Worm (Caenorhabditis elegans) whole organism, young adult: Measurements from ENCODE around the gene hot-6.

ENCODE experiments used
- B0019.2 ChIP-seq: fragments of 200-800 bp; sonication (Bioruptor generic); conservative IDR thresholded peaks from 2 replicates; pipeline ENCODE4 v1.3.6; 2022; ENCODE audit warnings: missing genetic modification reagents, missing genetic modification characterization, missing compliant biosample characterization
- B0035.1 ChIP-seq: sonication (generic microtip); optimal IDR thresholded peaks from 2 replicates; lab custom pipeline; 2016; ENCODE audit warnings: missing genetic modification characterization, mild to moderate bottlenecking, missing compliant biosample characterization, missing genotype, missing genetic modification reagents
- B0336.3 ChIP-seq: fragments of 200-800 bp; sonication (Bioruptor generic); IDR thresholded peaks from 2 replicates; pipeline ENCODE4 v1.3.6; 2022; ENCODE audit warnings: missing genetic modification characterization, missing compliant biosample characterization
- D2030.7 ChIP-seq: fragments of 200-800 bp; sonication (Bioruptor generic); IDR thresholded peaks from 2 replicates; pipeline ENCODE4 v1.3.6; 2022; ENCODE audit warnings: missing genetic modification reagents, missing genetic modification characterization, missing compliant biosample characterization
- F10E7.11 ChIP-seq: sonication (generic microtip); optimal IDR thresholded peaks from 2 replicates; lab custom pipeline; 2017; ENCODE audit warnings: mild to moderate bottlenecking, missing genetic modification characterization, moderate library complexity, missing compliant biosample characterization
- F22D6.2 ChIP-seq: sonication (generic microtip); optimal IDR thresholded peaks from 2 replicates; lab custom pipeline; 2016; ENCODE audit warnings: mild to moderate bottlenecking, missing genetic modification characterization, missing compliant biosample characterization
- F33H1.4 ChIP-seq: fragments of 200-800 bp; sonication (Bioruptor generic); IDR thresholded peaks from 2 replicates; pipeline ENCODE4 v1.3.6; 2022; ENCODE audit warnings: missing genetic modification reagents, missing genetic modification characterization, missing compliant biosample characterization
- F57C9.4 ChIP-seq: sonication (generic microtip); optimal IDR thresholded peaks from 2 replicates; lab custom pipeline; 2017; ENCODE audit warnings: mild to moderate bottlenecking, missing genetic modification characterization, missing compliant biosample characterization
- T07F8.4 ChIP-seq: sonication (generic microtip); optimal IDR thresholded peaks from 2 replicates; lab custom pipeline; 2016; ENCODE audit warnings: mild to moderate bottlenecking, missing genetic modification characterization, moderate library complexity, missing compliant biosample characterization
- T26A5.8 ChIP-seq: sonication (generic microtip); optimal IDR thresholded peaks from 2 replicates; lab custom pipeline; 2016; ENCODE audit warnings: missing genetic modification characterization, missing compliant biosample characterization
- Y53F4B.3 ChIP-seq: fragments of 200-800 bp; sonication (Bioruptor generic); IDR thresholded peaks from 2 replicates; pipeline ENCODE4 v1.3.6; 2022; ENCODE audit warnings: missing genetic modification reagents, missing genetic modification characterization, missing compliant biosample characterization
- Y56A3A.18 ChIP-seq: fragments of 200-800 bp; sonication (Bioruptor generic); IDR thresholded peaks from 2 replicates; pipeline ENCODE4 v1.3.6; 2022; ENCODE audit warnings: missing genetic modification reagents, missing genetic modification characterization, missing compliant biosample characterization
- ZK185.1 ChIP-seq: sonication (generic microtip); optimal IDR thresholded peaks from 2 replicates; lab custom pipeline; 2016; ENCODE audit warnings: mild to moderate bottlenecking, missing genetic modification characterization, missing compliant biosample characterization; ENCODE audit not compliant: poor library complexity, severe bottlenecking
- ama-1 ChIP-seq, 3 experiments: fragments of 150-350 bp in 1 of 3; sonication (generic microtip) in 2 of 3; optimal IDR thresholded peaks; 2 replicates each; lab custom pipeline; 2014 to 2018; ENCODE audit warnings: missing biosample characterization in 2 of 3, missing genetic modification characterization in 2 of 3, missing genetic modification reagents in 2 of 3
- attf-3 ChIP-seq: fragments of 200-800 bp; sonication (Bioruptor generic); conservative IDR thresholded peaks from 2 replicates; pipeline ENCODE4 v1.3.6; 2022; ENCODE audit warnings: missing genetic modification reagents, missing genetic modification characterization, missing compliant biosample characterization
- attf-5 ChIP-seq: fragments of 200-800 bp; sonication (Bioruptor generic); optimal IDR thresholded peaks from 2 replicates; lab custom pipeline; 2018; ENCODE audit warnings: mild to moderate bottlenecking, missing genetic modification characterization, missing compliant biosample characterization
- bed-2 ChIP-seq: fragments of 200-800 bp; sonication (Bioruptor generic); IDR thresholded peaks from 2 replicates; pipeline ENCODE4 v1.3.6; 2022; ENCODE audit warnings: missing genetic modification reagents, missing genetic modification characterization, missing compliant biosample characterization
- cebp-1 ChIP-seq, 2 experiments: fragments of 200-800 bp in 1 of 2; sonication (Bioruptor generic) in 1 of 2; sonication (generic microtip) in 1 of 2; IDR thresholded peaks in 1 of 2; optimal IDR thresholded peaks in 1 of 2; 2 replicates each; pipeline versions ENCODE4 v1.3.6 to Lab custom; 2017 to 2022; ENCODE audit warnings: missing compliant biosample characterization in 2 of 2, missing genetic modification characterization in 2 of 2, mild to moderate bottlenecking in 1 of 2, missing genetic modification reagents in 1 of 2, moderate library complexity in 1 of 2
- ceh-27 ChIP-seq: fragments of 200-800 bp; sonication (Bioruptor generic); optimal IDR thresholded peaks from 2 replicates; lab custom pipeline; 2018; ENCODE audit warnings: mild to moderate bottlenecking, missing genetic modification characterization, moderate library complexity, missing compliant biosample characterization
- ceh-40 ChIP-seq: fragments of 200-800 bp; sonication (Bioruptor generic); IDR thresholded peaks from 2 replicates; pipeline ENCODE4 v1.3.6; 2022; ENCODE audit warnings: missing genetic modification characterization, missing compliant biosample characterization
- ceh-58 ChIP-seq: fragments of 200-800 bp; sonication (Bioruptor generic); IDR thresholded peaks from 2 replicates; pipeline ENCODE4 v1.3.6; 2022; ENCODE audit warnings: missing genetic modification characterization, missing compliant biosample characterization
- ceh-79 ChIP-seq: sonication (generic microtip); optimal IDR thresholded peaks from 2 replicates; lab custom pipeline; 2017; ENCODE audit warnings: mild to moderate bottlenecking, missing genetic modification characterization, missing compliant biosample characterization
- die-1 ChIP-seq: sonication (generic microtip); optimal IDR thresholded peaks from 2 replicates; lab custom pipeline; 2016; ENCODE audit warnings: missing genotype, mild to moderate bottlenecking, missing genetic modification characterization, missing compliant biosample characterization
- dox-1 ChIP-seq: fragments of 200-800 bp; sonication (Bioruptor generic); IDR thresholded peaks from 2 replicates; pipeline ENCODE4 v1.3.6; 2022; ENCODE audit warnings: missing genetic modification reagents, missing genetic modification characterization, missing compliant biosample characterization
- dpff-1 ChIP-seq: sonication (generic microtip); optimal IDR thresholded peaks from 2 replicates; lab custom pipeline; 2017; ENCODE audit warnings: mild to moderate bottlenecking, missing genetic modification characterization, missing compliant biosample characterization
- ets-4 ChIP-seq: fragments of 200-800 bp; sonication (Bioruptor generic); optimal IDR thresholded peaks from 2 replicates; lab custom pipeline; 2018; ENCODE audit warnings: mild to moderate bottlenecking, missing genetic modification characterization, missing compliant biosample characterization
- him-1 ChIP-seq: sonication (generic microtip); optimal IDR thresholded peaks from 2 replicates; lab custom pipeline; 2016; ENCODE audit warnings: missing genotype, missing genetic modification reagents, missing genetic modification characterization, missing compliant biosample characterization
- hmg-20 ChIP-seq: fragments of 200-800 bp; sonication (Bioruptor generic); IDR thresholded peaks from 2 replicates; pipeline ENCODE4 v1.3.6; 2022; ENCODE audit warnings: missing genetic modification reagents, missing genetic modification characterization, missing compliant biosample characterization
- let-607 ChIP-seq, 2 experiments: fragments of 200-800 bp in 1 of 2; sonication (Bioruptor generic) in 1 of 2; sonication (generic microtip) in 1 of 2; optimal IDR thresholded peaks; 2 replicates each; lab custom pipeline; 2016 to 2018; ENCODE audit warnings: mild to moderate bottlenecking in 2 of 2, missing compliant biosample characterization in 2 of 2, missing genetic modification characterization in 2 of 2, moderate library complexity in 2 of 2, missing genotype in 1 of 2
- lin-26 ChIP-seq: fragments of 200-800 bp; sonication (Bioruptor generic); IDR thresholded peaks from 2 replicates; pipeline ENCODE4 v1.3.6; 2022; ENCODE audit warnings: missing genetic modification reagents, missing genetic modification characterization, missing compliant biosample characterization
- lsy-27 ChIP-seq: sonication (generic microtip); optimal IDR thresholded peaks from 2 replicates; lab custom pipeline; 2017; ENCODE audit warnings: missing genetic modification characterization, mild to moderate bottlenecking, missing compliant biosample characterization, antibody characterized with exemption, missing genotype, borderline replicate concordance; ENCODE audit not compliant: insufficient read depth
- nfyb-1 ChIP-seq: fragments of 200-800 bp; sonication (Bioruptor generic); IDR thresholded peaks from 2 replicates; pipeline ENCODE4 v1.3.6; 2022; ENCODE audit warnings: missing genetic modification reagents, missing genetic modification characterization, missing compliant biosample characterization
- nhr-80 ChIP-seq: sonication (generic microtip); optimal IDR thresholded peaks from 2 replicates; lab custom pipeline; 2016; ENCODE audit warnings: missing genetic modification characterization, missing compliant biosample characterization
- pha-4 ChIP-seq: fragments of 150-350 bp; sonication (generic microtip); optimal IDR thresholded peaks from 2 replicates; lab custom pipeline; 2014; ENCODE audit warnings: missing biosample characterization, missing genetic modification reagents, missing genetic modification characterization
- repo-1 ChIP-seq: sonication (generic microtip); optimal IDR thresholded peaks from 2 replicates; lab custom pipeline; 2017; ENCODE audit warnings: mild to moderate bottlenecking, missing genetic modification characterization, missing compliant biosample characterization
- sdz-38 ChIP-seq: sonication (generic microtip); optimal IDR thresholded peaks from 2 replicates; lab custom pipeline; 2016; ENCODE audit warnings: missing genotype, missing genetic modification characterization, missing compliant biosample characterization
- somi-1 ChIP-seq: fragments of 200-800 bp; sonication (Bioruptor generic); optimal IDR thresholded peaks from 2 replicates; lab custom pipeline; 2018; ENCODE audit warnings: mild to moderate bottlenecking, missing genetic modification characterization, missing compliant biosample characterization
- sptf-2 ChIP-seq: fragments of 200-800 bp; sonication (Bioruptor generic); optimal IDR thresholded peaks from 2 replicates; lab custom pipeline; 2018; ENCODE audit warnings: mild to moderate bottlenecking, missing genetic modification characterization, missing compliant biosample characterization
- tbx-9 ChIP-seq: sonication (generic microtip); optimal IDR thresholded peaks from 2 replicates; lab custom pipeline; 2016; ENCODE audit warnings: borderline replicate concordance, missing genetic modification characterization, inconsistent platforms, missing compliant biosample characterization
- unc-62 ChIP-seq: fragments of 150-350 bp; optimal IDR thresholded peaks from 2 replicates; lab custom pipeline; 2014; ENCODE audit warnings: missing biosample characterization, missing genetic modification reagents, missing genetic modification characterization
- xnd-1 ChIP-seq: sonication (generic microtip); optimal IDR thresholded peaks from 2 replicates; lab custom pipeline; 2016; ENCODE audit warnings: missing genotype, missing genetic modification reagents, missing genetic modification characterization, missing compliant biosample characterization
- ztf-25 ChIP-seq: fragments of 200-800 bp; sonication (Bioruptor generic); IDR thresholded peaks from 2 replicates; pipeline ENCODE4 v1.3.6; 2022; ENCODE audit warnings: missing genetic modification reagents, missing genetic modification characterization, missing compliant biosample characterization

hot-6 gene

DNA sequence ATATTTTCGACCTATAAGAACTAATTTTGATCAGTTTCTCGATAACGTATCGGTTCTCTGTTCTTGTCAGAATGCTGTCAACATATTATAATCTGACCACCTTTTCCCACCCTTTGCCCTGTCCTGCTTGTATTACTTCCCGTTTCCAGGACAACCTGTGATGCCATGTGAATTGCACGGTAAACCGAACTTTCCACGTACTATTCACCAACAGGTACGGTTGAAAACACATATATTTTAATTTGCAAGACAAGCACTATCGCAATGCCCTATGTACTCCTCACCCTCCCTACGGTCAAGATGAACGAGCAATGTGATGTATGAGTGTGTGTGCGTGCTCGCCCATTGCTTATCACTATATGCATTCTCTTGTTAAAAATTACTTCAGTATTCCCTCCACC is 13.6 kb downstream of the hot-6 start (continued):
- no peak for TF ChIP-seq die-1 (tag; lab: Kevin White, UChicago)
- no peak for TF ChIP-seq ama-1 (optimal IDR thresholded peaks at IDR 0.05; lab: Kevin White, UChicago)
- no peak for TF ChIP-seq ama-1 (GFP tag; optimal IDR thresholded peaks at IDR 0.05; lab: Kevin White, UChicago)
- no peak for TF ChIP-seq B0035.1 (tag; lab: Kevin White, UChicago)
- TF ChIP-seq unc-62 = peak; percentile 35
- no peak for TF ChIP-seq T07F8.4 (tag; lab: Kevin White, UChicago)
- TF ChIP-seq sptf-2 (GFP tag; lab: Kevin White, UChicago) = no peak
- no peak for TF ChIP-seq xnd-1
- TF ChIP-seq ets-4 (GFP tag; lab: Kevin White, UChicago) = peak; percentile 73
- TF ChIP-seq attf-3 (GFP tag; lab: Robert Waterston, UW) = no peak
- no peak for TF ChIP-seq somi-1 (GFP tag; lab: Kevin White, UChicago)
- no peak for TF ChIP-seq ceh-79 (tag; lab: Kevin White, UChicago)
- no peak for TF ChIP-seq F57C9.4 (tag; lab: Kevin White, UChicago)
- no peak for TF ChIP-seq T26A5.8 (tag; lab: Kevin White, UChicago)
- no peak for TF ChIP-seq ceh-40 (GFP tag; lab: Robert Waterston, UW)
- TF ChIP-seq ZK185.1 (tag; lab: Kevin White, UChicago) = no peak
- peak in 1 of 2 experiments; percentile 74 for TF ChIP-seq let-607 (tag; optimal IDR thresholded peaks at IDR 0.05; lab: Kevin White, UChicago)
- no peak for TF ChIP-seq Y56A3A.18 (GFP tag; lab: Robert Waterston, UW)
- TF ChIP-seq pha-4 = no peak
- TF ChIP-seq B0336.3 (GFP tag; lab: Robert Waterston, UW) = no peak
- peak; percentile 8 for TF ChIP-seq F22D6.2 (tag; lab: Kevin White, UChicago)
- no peak for TF ChIP-seq repo-1

DNA sequence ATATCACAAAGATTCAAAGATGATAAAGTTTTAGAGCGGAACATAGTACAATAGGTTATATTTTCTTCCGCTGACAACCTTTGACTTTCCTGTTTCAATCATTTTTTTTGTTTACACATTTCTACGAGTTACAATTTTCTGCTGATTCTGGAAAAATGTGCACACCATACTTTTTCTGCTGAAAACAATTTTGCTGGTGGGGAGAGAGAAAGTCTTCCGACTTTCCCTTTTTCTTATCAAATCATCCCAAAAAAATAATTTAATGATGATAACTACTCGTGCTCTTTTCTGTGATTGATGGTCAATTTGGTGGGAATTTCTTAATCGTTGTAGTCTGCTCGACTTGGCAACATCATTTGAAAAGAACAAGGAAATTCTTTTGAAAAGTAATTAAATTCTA is 15.1 kb downstream of the hot-6 start:
- no peak for TF ChIP-seq hmg-20
- no peak for TF ChIP-seq cebp-1 (GFP tag; IDR thresholded peaks at IDR 0.05; lab: Robert Waterston, UW)
- TF ChIP-seq cebp-1 (tag; optimal IDR thresholded peaks at IDR 0.05; lab: Kevin White, UChicago) = peak; percentile 2
- no peak for TF ChIP-seq F33H1.4 (GFP tag; lab: Robert Waterston, UW)
- no peak for TF ChIP-seq lsy-27 (tag; lab: Kevin White, UChicago)
- TF ChIP-seq nhr-80 (tag; lab: Kevin White, UChicago) = peak; percentile 92
- TF ChIP-seq attf-5 (GFP tag; lab: Kevin White, UChicago) = no peak
- TF ChIP-seq sdz-38 (tag; lab: Kevin White, UChicago) = no peak
- TF ChIP-seq dpff-1 = no peak
- TF ChIP-seq dox-1 = peak; percentile 30; the same call in 1 of the 2 replicates

DNA sequence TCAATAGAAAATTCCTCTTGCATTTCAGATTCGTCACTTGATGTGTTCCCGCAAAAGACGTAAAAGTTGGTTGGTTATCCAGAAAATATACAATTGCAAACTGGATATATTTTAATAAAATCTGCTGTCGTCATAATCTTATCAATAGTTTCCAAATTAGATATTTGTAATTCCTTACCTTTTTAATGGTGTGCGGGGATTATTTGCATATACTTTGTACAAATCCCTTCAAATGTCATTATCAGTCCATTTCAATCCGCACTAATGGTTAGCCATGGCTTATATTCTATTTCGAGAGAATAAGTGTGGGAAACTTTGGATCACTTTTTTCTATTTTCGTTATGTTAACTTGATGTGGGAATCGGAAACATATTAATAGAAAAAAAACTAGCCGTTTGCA is 18.6 kb downstream of the hot-6 start:
- TF ChIP-seq ztf-25 (GFP tag; lab: Robert Waterston, UW) = no peak
- TF ChIP-seq cebp-1 (GFP tag; IDR thresholded peaks at IDR 0.05; lab: Robert Waterston, UW) = no peak
- no peak for TF ChIP-seq cebp-1 (tag; optimal IDR thresholded peaks at IDR 0.05; lab: Kevin White, UChicago)
- no peak for TF ChIP-seq ceh-27 (GFP tag; lab: Kevin White, UChicago)
- TF ChIP-seq lin-26 (GFP tag; lab: Robert Waterston, UW) = no peak
- no peak for TF ChIP-seq repo-1
- no peak for TF ChIP-seq B0019.2 (GFP tag; lab: Robert Waterston, UW)
- no peak for TF ChIP-seq him-1
- no peak for TF ChIP-seq bed-2 (GFP tag; lab: Robert Waterston, UW)
- TF ChIP-seq die-1 (tag; lab: Kevin White, UChicago) = no peak
- TF ChIP-seq B0035.1 (tag; lab: Kevin White, UChicago) = no peak
- no peak for TF ChIP-seq nfyb-1 (GFP tag; lab: Robert Waterston, UW)
- no peak for TF ChIP-seq Y53F4B.3 (GFP tag; lab: Robert Waterston, UW)
- no peak for TF ChIP-seq F10E7.11
- TF ChIP-seq D2030.7 (GFP tag; lab: Robert Waterston, UW) = no peak
- no peak for TF ChIP-seq ceh-58 (GFP tag; lab: Robert Waterston, UW)
- TF ChIP-seq tbx-9 = no peak
- TF ChIP-seq dox-1 = no peak
- TF ChIP-seq hmg-20 = no peak
